Worm (Caenorhabditis elegans) whole organism, L2 larva: ENCODE results near the gene gldi-3.

Source experiments
- C34F6.9 ChIP-seq: fragments of 150-350 bp; optimal IDR thresholded peaks from 2 replicates; lab custom pipeline; 2014; ENCODE audit warnings: missing biosample characterization, missing genetic modification characterization
- F13H6.1 ChIP-seq: sonication (generic microtip); optimal IDR thresholded peaks from 2 replicates; lab custom pipeline; 2016; ENCODE audit warnings: missing genetic modification characterization, missing compliant biosample characterization
- R02D3.7 ChIP-seq: fragments of 150-350 bp; optimal IDR thresholded peaks from 2 replicates; lab custom pipeline; 2014; ENCODE audit warnings: missing biosample characterization, missing genetic modification characterization
- Y55F3AM.14 ChIP-seq: fragments of 200-800 bp; sonication (Bioruptor generic); optimal IDR thresholded peaks from 2 replicates; lab custom pipeline; 2018; ENCODE audit warnings: mild to moderate bottlenecking, missing genetic modification characterization, missing compliant biosample characterization
- ZK546.5 ChIP-seq: sonication (generic microtip); optimal IDR thresholded peaks from 2 replicates; lab custom pipeline; 2017; ENCODE audit warnings: missing biosample characterization, missing genetic modification characterization
- alr-1 ChIP-seq: fragments of 150-350 bp; optimal IDR thresholded peaks from 2 replicates; lab custom pipeline; 2014; ENCODE audit warnings: missing biosample characterization, missing genetic modification characterization
- aly-2 ChIP-seq: fragments of 150-350 bp; optimal IDR thresholded peaks from 2 replicates; lab custom pipeline; 2014; ENCODE audit warnings: missing biosample characterization, missing genetic modification characterization
- ama-1 ChIP-seq: fragments of 150-350 bp; optimal IDR thresholded peaks from 2 replicates; lab custom pipeline; 2018; ENCODE audit warnings: inconsistent platforms
- blmp-1 ChIP-seq: sonication (generic microtip); optimal IDR thresholded peaks from 2 replicates; lab custom pipeline; 2017; ENCODE audit warnings: missing genetic modification characterization, mild to moderate bottlenecking, missing compliant biosample characterization, antibody characterized with exemption, moderate library complexity; ENCODE audit not compliant: insufficient read depth
- ceh-16 ChIP-seq: fragments of 150-350 bp; optimal IDR thresholded peaks from 2 replicates; lab custom pipeline; 2014; ENCODE audit warnings: missing biosample characterization, missing genetic modification characterization
- ceh-82 ChIP-seq: fragments of 150-350 bp; optimal IDR thresholded peaks from 2 replicates; lab custom pipeline; 2014; ENCODE audit warnings: missing biosample characterization, missing genetic modification characterization
- crh-2 ChIP-seq: sonication (generic microtip); optimal IDR thresholded peaks from 2 replicates; lab custom pipeline; 2017; ENCODE audit warnings: missing biosample characterization, missing genetic modification characterization
- egl-27 ChIP-seq: sonication (generic microtip); optimal IDR thresholded peaks from 3 replicates; lab custom pipeline; 2017; ENCODE audit warnings: missing biosample characterization, missing genetic modification reagents, missing genetic modification characterization
- fos-1 ChIP-seq: fragments of 150-350 bp; optimal IDR thresholded peaks from 2 replicates; lab custom pipeline; 2014; ENCODE audit warnings: missing biosample characterization, missing genetic modification characterization
- lin-13 ChIP-seq: fragments of 150-350 bp; optimal IDR thresholded peaks from 2 replicates; lab custom pipeline; 2014; ENCODE audit warnings: missing biosample characterization, missing genetic modification reagents, missing genetic modification characterization
- lsy-2 ChIP-seq, 2 experiments: fragments of 150-350 bp in 1 of 2; sonication (generic microtip) in 1 of 2; optimal IDR thresholded peaks; 2 replicates each; lab custom pipeline; 2014 to 2017; ENCODE audit warnings: missing biosample characterization in 2 of 2, missing genetic modification characterization in 2 of 2
- mab-5 ChIP-seq: fragments of 150-350 bp; optimal IDR thresholded peaks from 2 replicates; lab custom pipeline; 2014; ENCODE audit warnings: missing biosample characterization, missing genetic modification characterization
- mbf-1 ChIP-seq: sonication (generic microtip); optimal IDR thresholded peaks from 2 replicates; lab custom pipeline; 2017; ENCODE audit warnings: missing biosample characterization, missing genetic modification characterization
- mdl-1 ChIP-seq, 2 experiments: fragments of 150-350 bp in 1 of 2; sonication (generic microtip) in 1 of 2; optimal IDR thresholded peaks; 2 replicates each; lab custom pipeline; 2017; ENCODE audit warnings: missing biosample characterization in 2 of 2, missing genetic modification characterization in 2 of 2
- nhr-10 ChIP-seq: sonication (generic microtip); optimal IDR thresholded peaks from 2 replicates; lab custom pipeline; 2017; ENCODE audit warnings: missing biosample characterization, missing genetic modification characterization
- nhr-11 ChIP-seq: fragments of 150-350 bp; optimal IDR thresholded peaks from 2 replicates; lab custom pipeline; 2014; ENCODE audit warnings: missing biosample characterization, missing genetic modification characterization
- nhr-12 ChIP-seq: fragments of 150-350 bp; optimal IDR thresholded peaks from 2 replicates; lab custom pipeline; 2014; ENCODE audit warnings: missing biosample characterization, missing genetic modification characterization
- nhr-129 ChIP-seq: fragments of 150-350 bp; optimal IDR thresholded peaks from 2 replicates; lab custom pipeline; 2014; ENCODE audit warnings: missing biosample characterization, missing genetic modification characterization
- nhr-21 ChIP-seq: fragments of 150-350 bp; optimal IDR thresholded peaks from 2 replicates; lab custom pipeline; 2014; ENCODE audit warnings: missing biosample characterization, missing genetic modification characterization
- nhr-237 ChIP-seq: fragments of 150-350 bp; optimal IDR thresholded peaks from 2 replicates; lab custom pipeline; 2014; ENCODE audit warnings: missing biosample characterization, missing genetic modification characterization
- nhr-25 ChIP-seq: fragments of 150-350 bp; sonication (generic microtip); optimal IDR thresholded peaks from 3 replicates; lab custom pipeline; 2014; ENCODE audit warnings: missing biosample characterization, missing genetic modification characterization
- peb-1 ChIP-seq: fragments of 150-350 bp; optimal IDR thresholded peaks from 2 replicates; lab custom pipeline; 2014; ENCODE audit warnings: missing biosample characterization, missing genetic modification characterization
- sem-4 ChIP-seq: fragments of 150-350 bp; optimal IDR thresholded peaks from 2 replicates; lab custom pipeline; 2014; ENCODE audit warnings: missing biosample characterization, missing genetic modification reagents, missing genetic modification characterization
- skn-1 ChIP-seq: sonication (generic microtip); optimal IDR thresholded peaks from 2 replicates; lab custom pipeline; 2017; ENCODE audit warnings: missing biosample characterization, missing genetic modification characterization
- sma-3 ChIP-seq: sonication (generic microtip); optimal IDR thresholded peaks from 2 replicates; lab custom pipeline; 2016; ENCODE audit warnings: missing genetic modification reagents, missing genetic modification characterization, missing compliant biosample characterization
- sma-9 ChIP-seq, 2 experiments: fragments of 150-350 bp in 1 of 2; sonication (generic microtip) in 1 of 2; optimal IDR thresholded peaks; 2 replicates each; lab custom pipeline; 2014 to 2016; ENCODE audit warnings: missing genetic modification characterization in 2 of 2, mild to moderate bottlenecking in 1 of 2, missing biosample characterization in 1 of 2, missing compliant biosample characterization in 1 of 2, missing genetic modification reagents in 1 of 2, moderate library complexity in 1 of 2
- snpc-4 ChIP-seq: fragments of 150-350 bp; optimal IDR thresholded peaks from 2 replicates; lab custom pipeline; 2014; ENCODE audit warnings: missing biosample characterization, missing genetic modification characterization
- unc-39 ChIP-seq: fragments of 150-350 bp; optimal IDR thresholded peaks from 2 replicates; lab custom pipeline; 2014; ENCODE audit warnings: missing biosample characterization, missing genetic modification characterization
- unc-55 ChIP-seq: fragments of 150-350 bp; sonication (generic microtip); optimal IDR thresholded peaks from 3 replicates; lab custom pipeline; 2014; ENCODE audit warnings: missing biosample characterization, missing genetic modification reagents, missing genetic modification characterization
- unc-62 ChIP-seq: fragments of 150-350 bp; optimal IDR thresholded peaks from 2 replicates; lab custom pipeline; 2014; ENCODE audit warnings: missing biosample characterization, missing genetic modification reagents, missing genetic modification characterization
- zag-1 ChIP-seq: fragments of 150-350 bp; optimal IDR thresholded peaks from 2 replicates; lab custom pipeline; 2014; ENCODE audit warnings: missing biosample characterization, missing genetic modification characterization
- ztf-1 ChIP-seq: fragments of 200-800 bp; sonication (Bioruptor generic); conservative IDR thresholded peaks from 2 replicates; pipeline ENCODE4 v1.3.6; 2022; ENCODE audit warnings: missing genetic modification characterization, missing compliant biosample characterization
- ztf-11 ChIP-seq: sonication (generic microtip); optimal IDR thresholded peaks from 2 replicates; lab custom pipeline; 2017; ENCODE audit warnings: missing biosample characterization, missing genetic modification characterization
- ztf-4 ChIP-seq: fragments of 150-350 bp; optimal IDR thresholded peaks from 2 replicates; lab custom pipeline; 2014; ENCODE audit warnings: missing biosample characterization, missing genetic modification characterization

The gldi-3 gene

DNA sequence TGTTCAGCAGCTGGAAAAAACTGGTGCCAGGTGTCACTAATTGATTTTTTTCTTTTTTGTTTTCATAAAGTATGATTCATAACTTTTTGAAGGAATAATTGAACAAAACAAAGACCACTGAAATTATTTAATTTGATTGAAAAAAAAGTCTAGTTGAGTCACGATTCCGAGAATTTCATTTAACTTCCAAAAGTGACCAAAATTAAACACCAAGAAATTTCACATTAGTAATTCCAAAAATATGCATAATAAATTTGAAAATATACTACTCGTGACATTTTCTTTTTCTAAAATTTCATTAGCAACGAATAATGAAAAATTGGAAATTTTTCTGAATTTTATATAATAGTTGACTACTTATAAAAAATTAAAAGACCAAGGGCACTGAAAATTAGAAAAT, 2.2 kb upstream of the gldi-3 start:
- TF ChIP-seq nhr-12 (tag; lab: Kevin White, UChicago): no peak
- no peak for TF ChIP-seq mdl-1 (tag; optimal IDR thresholded peaks at IDR 0.05; lab: Kevin White, UChicago)
- TF ChIP-seq nhr-25 (tag; lab: Kevin White, UChicago): no peak
- no peak for TF ChIP-seq mab-5 (tag; lab: Kevin White, UChicago)
- TF ChIP-seq blmp-1 (tag; lab: Kevin White, UChicago): no peak
- TF ChIP-seq R02D3.7 (tag; lab: Kevin White, UChicago): no peak
- no peak for TF ChIP-seq ceh-82 (tag; lab: Kevin White, UChicago)
- no peak for TF ChIP-seq ztf-4 (tag; lab: Kevin White, UChicago)
- TF ChIP-seq sem-4 (tag; lab: Kevin White, UChicago): no peak
- TF ChIP-seq, all 48 proteins: peak for 0

DNA sequence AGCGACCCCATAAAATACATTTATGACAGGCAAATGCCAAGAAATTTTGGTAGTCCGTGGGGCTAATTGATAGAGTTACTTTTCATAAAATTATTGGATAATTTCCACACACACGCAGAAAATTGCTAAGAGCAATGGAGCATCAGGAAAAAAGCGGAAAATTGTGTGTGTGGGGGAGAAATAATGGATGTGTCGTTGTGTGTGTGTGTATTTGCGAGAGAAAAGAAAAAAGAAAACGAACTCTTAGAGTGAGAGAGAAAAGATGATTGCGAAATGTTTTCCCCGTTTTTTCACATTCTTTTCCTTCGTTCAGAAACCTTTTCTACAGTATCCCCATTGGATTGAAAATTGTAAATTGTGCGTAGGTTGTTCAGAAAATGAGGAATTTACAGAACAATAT, 1.7 kb upstream of the gldi-3 start:
- TF ChIP-seq nhr-129 (tag; lab: Kevin White, UChicago): peak; percentile 76
- peak; percentile 39 for TF ChIP-seq sma-9 (GFP tag; optimal IDR thresholded peaks at IDR 0.05; lab: Kevin White, UChicago)
- TF ChIP-seq sma-9 (tag; optimal IDR thresholded peaks at IDR 0.05; lab: Kevin White, UChicago): no peak
- peak; percentile 54 for TF ChIP-seq zag-1
- TF ChIP-seq aly-2: no peak
- TF ChIP-seq unc-55: peak; percentile 86
- no peak for TF ChIP-seq unc-39 (tag; lab: Kevin White, UChicago)
- peak; percentile 78 for TF ChIP-seq C34F6.9 (tag; lab: Kevin White, UChicago)
- no peak for TF ChIP-seq skn-1 (tag; lab: Kevin White, UChicago)
- TF ChIP-seq egl-27 (tag; lab: Kevin White, UChicago): peak; percentile 33
- peak; percentile 42 for TF ChIP-seq fos-1
- TF ChIP-seq lsy-2 (tag; optimal IDR thresholded peaks at IDR 0.05; lab: Kevin White, UChicago): peak in 1 of 2 experiments; percentile 72

DNA sequence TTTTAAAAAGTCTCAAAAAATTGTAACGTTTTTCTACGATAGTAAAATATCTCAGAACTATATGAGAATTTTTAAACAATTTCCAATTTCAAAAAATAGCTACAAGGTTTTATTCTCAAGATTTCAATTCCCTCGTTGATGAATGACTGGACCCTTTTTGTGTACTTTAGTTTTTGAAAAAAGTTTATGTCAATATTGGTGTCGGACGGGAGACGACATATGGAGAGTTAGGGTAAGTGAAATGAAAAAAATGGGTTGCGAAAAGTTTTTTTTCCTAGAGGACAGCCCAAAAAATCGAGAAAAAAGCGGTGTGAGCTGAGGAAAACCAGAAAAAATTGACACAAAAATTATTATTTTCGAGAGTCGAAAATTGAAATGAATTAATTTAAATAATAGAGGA, 948 bp upstream of the gldi-3 start:
- TF ChIP-seq sma-3 (GFP tag; lab: Kevin White, UChicago) (no peak), R02D3.7 (tag; lab: Kevin White, UChicago) (no peak), sma-9 (GFP tag; optimal IDR thresholded peaks at IDR 0.05; lab: Kevin White, UChicago) (peak; percentile 3), sma-9 (tag; optimal IDR thresholded peaks at IDR 0.05; lab: Kevin White, UChicago) (no peak)
- TF ChIP-seq, all 48 proteins: peak for 1

DNA sequence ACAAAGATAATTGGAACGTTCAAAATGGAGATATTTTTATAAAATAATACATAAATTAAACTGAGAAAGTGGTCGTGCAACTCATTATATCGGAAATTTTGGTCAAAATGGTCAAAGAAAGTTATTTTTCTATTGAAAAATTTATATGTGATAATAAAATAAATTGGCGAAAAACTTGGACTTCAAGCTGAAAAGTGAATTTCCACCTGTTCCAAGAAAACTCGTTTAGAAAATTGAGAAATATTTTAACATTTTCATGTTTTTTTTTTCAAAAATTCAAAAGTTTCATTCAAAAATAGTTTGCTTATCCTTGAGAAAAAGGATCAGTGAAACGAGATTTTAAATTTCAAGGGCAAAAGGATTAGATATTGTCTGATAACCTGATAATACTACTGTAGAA, 882 bp downstream of the gldi-3 start:
- TF ChIP-seq ztf-1 (no peak), unc-55 (no peak), unc-62 (GFP tag; lab: Kevin White, UChicago) (no peak), mab-5 (tag; lab: Kevin White, UChicago) (no peak), nhr-10 (no peak), ama-1 (lab: Kevin White, UChicago) (no peak), snpc-4 (tag; lab: Kevin White, UChicago) (no peak), aly-2 (no peak), nhr-21 (no peak), Y55F3AM.14 (GFP tag; lab: Kevin White, UChicago) (no peak), nhr-11 (tag; lab: Kevin White, UChicago) (no peak), alr-1 (no peak), mbf-1 (tag; lab: Kevin White, UChicago) (no peak), nhr-237 (tag; lab: Kevin White, UChicago) (no peak), R02D3.7 (tag; lab: Kevin White, UChicago) (no peak), blmp-1 (tag; lab: Kevin White, UChicago) (no peak), ceh-16 (tag; lab: Kevin White, UChicago) (no peak), unc-39 (tag; lab: Kevin White, UChicago) (no peak), nhr-12 (tag; lab: Kevin White, UChicago) (no peak)

DNA sequence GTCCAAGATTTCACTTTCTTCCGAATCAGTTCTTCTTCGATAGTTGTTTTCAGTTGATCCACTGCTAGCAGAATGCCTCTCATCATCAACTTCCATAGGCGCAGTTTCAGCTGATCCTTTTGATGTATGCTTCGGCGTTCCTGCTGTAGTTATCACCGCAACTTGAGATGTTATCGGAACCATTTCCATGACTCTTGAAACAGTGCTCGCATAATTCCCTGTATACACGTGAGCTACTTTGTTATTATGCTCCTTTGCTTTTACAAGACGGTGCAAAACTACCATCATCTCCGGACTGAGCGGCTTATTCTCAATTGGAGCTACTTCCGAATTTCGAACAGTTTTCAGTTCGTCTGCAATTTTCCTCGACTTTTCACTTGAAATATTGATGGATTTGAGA, 2.7 kb downstream of the gldi-3 start:
- TF ChIP-seq sma-9 (GFP tag; optimal IDR thresholded peaks at IDR 0.05; lab: Kevin White, UChicago) (no peak), sma-9 (tag; optimal IDR thresholded peaks at IDR 0.05; lab: Kevin White, UChicago) (no peak), C34F6.9 (tag; lab: Kevin White, UChicago) (no peak), peb-1 (no peak), F13H6.1 (tag; lab: Kevin White, UChicago) (no peak), mbf-1 (tag; lab: Kevin White, UChicago) (no peak), nhr-11 (tag; lab: Kevin White, UChicago) (no peak), lin-13 (no peak), ZK546.5 (tag; lab: Kevin White, UChicago) (no peak), crh-2 (tag; lab: Kevin White, UChicago) (no peak), Y55F3AM.14 (GFP tag; lab: Kevin White, UChicago) (no peak), ztf-11 (tag; lab: Kevin White, UChicago) (no peak), unc-55 (no peak), zag-1 (no peak)
